Fruit fly (Drosophila melanogaster) whole organism, larva: ENCODE measurements around the gene Spn28Db.

ENCODE experiments used
- noc ChIP-seq: fragments of 200-800 bp; sonication (Bioruptor generic); optimal IDR thresholded peaks from 3 replicates; lab custom pipeline; 2019; ENCODE audit warnings: missing biosample characterization, mild to moderate bottlenecking, missing genetic modification characterization, moderate library complexity

Spn28Db gene

DNA sequence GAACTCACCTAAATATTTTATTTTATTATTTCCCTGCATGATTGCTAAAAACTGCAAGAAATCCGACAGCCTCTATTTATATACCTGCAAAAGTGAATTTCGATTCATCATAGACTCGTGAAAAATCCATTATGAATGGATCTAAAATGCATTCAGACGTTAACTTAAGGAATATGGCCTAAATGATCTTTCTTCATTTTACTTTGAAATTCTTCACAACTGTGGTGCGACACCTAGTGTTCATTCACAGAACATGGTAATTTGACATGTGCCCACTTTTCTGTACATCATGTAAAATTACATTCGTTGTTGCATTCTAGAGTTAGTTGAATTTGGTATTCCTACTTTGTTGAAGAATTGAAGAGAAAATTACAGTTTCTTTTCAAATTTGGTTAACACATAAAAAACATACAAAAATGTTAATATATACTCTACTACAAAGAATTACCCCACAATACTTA is at the start of gene Spn28Db:
Spn28Db (minus strand) TSS at position 51 of the 461 bp plus-strand sequence.
- TF ChIP-seq noc (tag; lab: Kevin White, UChicago): no peak

DNA sequence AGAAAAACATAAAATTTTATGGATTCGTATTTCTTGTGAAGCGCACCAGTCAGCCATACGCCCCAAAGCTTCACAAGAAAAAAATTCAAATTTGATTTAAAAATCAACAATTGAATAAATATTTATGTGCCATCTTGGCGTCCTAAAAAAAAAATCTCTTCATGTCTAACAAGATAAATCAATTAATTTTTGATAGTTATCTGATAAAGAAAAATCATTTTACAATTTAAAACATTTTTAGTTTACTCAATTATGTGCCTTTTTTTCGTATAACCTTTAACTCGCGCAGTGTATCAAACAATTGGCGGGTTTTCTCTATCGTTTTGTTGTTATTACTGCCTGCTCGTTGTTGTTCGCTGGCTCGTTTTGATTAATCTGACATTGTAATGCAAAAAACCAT is 48.0 kb upstream of the Spn28Db start:
- TF ChIP-seq noc (tag; lab: Kevin White, UChicago): no peak

DNA sequence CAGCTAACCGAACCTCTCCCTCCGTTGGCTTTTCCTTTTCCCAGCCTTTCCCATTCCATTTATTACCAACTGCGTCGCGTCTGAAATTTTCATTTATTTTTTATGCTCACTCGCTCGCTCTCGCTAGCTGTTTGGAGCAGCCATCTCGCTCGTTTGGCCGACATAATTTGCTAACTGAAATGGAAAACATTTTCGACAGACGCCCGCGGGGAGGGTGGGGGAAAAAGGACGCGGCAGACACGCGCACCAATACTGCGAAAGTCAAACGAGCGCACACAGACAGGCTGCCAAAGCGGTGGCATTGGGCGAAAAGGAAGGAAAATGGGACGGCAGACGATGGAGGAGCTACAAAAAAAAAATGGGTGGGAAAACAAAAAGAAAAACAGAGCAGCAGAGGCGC is 45.9 kb upstream of the Spn28Db start:
- TF ChIP-seq noc (tag; lab: Kevin White, UChicago): no peak

DNA sequence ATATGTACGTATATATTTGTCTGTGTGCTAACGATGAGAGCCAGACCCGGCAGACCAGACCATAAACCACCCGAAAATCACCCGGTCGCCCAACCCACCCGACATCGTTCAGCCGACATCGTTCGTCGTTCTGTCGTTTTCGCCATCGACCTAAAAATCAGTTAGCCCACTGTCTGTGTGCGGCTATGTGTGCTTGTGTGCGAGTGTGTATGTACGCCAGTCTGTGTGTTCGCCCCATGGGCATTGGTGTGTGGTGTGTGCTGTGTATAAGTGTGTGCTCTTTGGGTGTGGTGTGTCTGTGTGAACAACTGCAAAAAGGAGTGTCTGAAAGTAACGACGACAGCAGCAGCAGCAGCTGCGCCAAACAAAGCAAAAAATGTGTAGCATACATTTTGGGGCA is 42.7 kb upstream of the Spn28Db start:
- no peak for TF ChIP-seq noc (tag; lab: Kevin White, UChicago)

DNA sequence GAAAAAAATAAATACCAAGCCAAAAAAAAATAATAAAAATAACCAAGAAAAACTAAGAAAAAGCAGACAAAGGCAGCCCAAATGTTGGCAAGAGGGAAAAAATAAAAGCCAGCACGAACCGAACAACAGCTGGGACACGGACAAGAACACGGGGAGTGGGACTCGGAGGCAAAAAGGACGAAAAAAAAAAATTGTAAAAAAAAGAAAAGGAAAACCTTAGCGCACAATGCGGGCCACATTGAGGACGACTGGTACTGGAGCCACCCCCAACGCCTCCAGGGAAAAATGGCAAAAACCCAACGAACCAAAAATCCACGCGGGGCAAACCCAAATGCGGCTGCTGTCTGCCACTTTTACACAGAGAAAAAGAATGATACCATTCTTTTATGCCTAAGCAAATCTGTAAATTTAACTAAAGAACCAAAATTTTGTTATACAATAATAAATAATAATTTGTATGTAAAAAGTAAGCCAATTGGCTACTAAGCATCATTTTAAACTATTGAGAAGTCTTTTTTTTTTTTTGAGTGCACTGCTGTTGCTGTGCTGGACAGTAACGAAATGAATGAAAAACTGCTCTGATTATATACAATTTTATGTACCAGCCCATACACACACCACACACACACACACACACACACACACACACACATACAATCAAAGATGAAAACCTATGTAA is 41.7 kb upstream of the Spn28Db start:
- TF ChIP-seq noc (tag; lab: Kevin White, UChicago): peak; percentile 9

DNA sequence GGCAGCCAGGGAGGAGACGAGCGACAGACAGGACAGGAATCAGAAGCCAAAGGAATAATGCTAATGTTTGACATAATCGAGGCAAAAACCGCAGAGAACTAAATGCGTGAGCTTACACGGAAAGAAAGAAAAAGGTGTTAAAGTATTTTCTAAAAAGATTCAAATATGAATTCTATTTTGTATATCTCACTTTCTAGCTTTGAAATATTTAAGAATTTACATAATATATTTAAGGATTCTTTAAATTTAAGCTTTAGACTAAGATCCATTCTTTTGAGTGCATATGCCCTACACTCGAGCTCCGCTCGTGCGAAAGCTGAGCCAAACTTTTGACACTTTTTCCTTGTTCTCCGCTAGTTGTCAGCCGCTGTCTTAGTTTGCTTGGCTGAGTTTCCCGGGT is 40.7 kb upstream of the Spn28Db start:
- no peak for TF ChIP-seq noc (tag; lab: Kevin White, UChicago)

DNA sequence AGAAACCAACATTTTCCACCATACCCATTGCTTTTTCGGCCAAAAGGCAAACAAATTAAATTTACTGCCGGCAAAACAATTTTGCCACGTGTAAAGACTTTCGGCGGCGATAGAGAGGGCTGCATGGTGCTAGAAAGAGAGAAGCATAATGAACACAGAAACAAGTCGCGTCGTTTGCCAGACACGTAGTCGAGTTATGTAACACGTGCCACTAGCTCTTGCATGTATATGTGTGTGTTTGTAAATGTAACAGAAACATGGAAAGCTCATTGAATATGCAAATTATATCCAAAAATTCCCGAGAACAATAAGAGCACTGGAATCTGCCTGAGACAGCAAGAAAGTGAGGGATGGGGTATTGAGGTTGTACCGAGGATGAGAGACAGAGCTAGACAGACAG is 40.2 kb upstream of the Spn28Db start:
- TF ChIP-seq noc (tag; lab: Kevin White, UChicago): no peak

DNA sequence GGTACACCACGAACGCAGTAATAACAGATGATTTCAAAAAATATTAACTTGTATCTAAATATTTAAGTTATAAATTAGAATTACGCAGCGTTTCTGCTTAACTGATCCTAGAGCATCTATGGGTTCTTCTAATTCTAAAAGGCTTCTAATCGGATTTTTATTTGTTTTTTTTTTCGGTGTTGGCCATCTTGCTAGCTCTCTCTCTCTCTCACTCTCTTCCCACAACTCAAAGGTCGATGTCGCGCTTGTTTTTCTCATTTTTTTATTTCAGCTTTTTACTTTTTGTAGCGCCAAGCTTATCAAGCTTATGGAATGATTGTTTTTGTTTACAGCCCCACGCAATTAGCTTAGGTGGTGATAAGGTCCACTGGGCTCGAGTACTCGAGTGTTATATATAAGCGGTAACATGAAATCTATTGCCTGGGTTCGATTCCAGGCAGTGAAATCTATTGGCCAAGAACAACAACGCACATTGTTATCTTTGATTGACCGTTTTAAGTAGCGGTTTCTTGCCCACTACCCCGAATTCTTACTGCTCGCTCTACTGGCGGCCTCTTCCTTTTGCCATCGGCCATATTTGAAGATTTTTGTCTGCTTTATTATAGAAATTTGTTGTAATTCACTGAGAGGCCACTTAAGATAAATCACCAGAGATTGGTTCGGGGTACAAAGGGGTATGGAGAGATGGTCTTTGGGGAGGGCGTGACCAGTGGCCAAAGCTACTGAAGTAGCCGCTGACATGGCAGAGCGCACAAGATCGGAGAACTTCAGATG is 36.0 kb upstream of the Spn28Db start:
- TF ChIP-seq noc (tag; lab: Kevin White, UChicago): peak; percentile 68

DNA sequence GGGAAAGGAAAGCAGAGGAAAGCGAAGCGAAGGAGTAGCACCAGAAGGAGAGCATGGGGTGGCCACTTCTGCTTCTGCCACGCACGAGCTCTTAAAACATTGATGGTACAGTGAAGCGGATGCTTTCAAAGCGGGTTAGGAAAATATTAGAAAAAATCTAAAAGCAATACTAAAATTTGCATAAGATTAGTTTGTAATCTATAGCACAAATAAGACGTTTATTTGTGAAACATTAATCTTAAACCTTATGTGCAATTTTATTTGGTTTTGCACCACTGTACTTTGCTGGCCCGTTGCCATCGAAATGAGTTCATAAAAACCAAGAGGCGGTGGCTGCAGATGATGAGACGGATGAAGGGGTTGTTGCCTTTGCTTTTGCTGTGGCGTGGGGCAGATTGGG is 34.9 kb upstream of the Spn28Db start:
- TF ChIP-seq noc (tag; lab: Kevin White, UChicago): peak; percentile 61

DNA sequence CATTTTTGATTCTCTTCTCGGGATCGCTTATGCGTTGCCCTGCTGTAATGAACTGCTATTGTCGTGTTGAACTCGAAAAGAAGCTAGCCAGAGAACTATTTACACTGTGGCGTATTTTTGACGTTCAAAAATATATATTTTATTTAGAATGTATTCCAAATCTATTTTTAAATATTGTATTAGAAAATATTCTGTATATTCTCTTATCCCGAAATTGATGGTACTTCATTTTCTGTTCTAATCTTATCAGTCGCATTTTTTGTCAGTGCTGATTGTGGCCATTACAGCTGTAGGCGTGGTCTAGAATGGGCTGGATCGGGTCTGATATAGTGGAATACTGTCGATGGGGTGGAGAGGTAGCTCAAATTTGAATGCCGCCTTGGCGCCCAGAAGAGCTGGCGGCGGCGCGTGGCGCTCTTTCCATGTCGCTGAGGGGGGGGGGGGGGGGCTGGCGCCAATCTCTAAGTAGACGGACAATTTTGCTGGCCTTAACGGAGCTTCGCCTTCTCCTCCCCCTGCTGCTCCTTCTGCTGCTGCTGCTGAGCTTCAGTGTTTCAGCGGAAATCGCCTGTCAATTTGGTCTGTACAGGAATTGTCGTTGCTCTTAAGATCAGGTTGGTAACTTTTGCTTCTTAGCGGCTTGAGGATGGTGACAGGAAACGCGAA is 33.3 kb upstream of the Spn28Db start:
- TF ChIP-seq noc (tag; lab: Kevin White, UChicago): no peak

DNA sequence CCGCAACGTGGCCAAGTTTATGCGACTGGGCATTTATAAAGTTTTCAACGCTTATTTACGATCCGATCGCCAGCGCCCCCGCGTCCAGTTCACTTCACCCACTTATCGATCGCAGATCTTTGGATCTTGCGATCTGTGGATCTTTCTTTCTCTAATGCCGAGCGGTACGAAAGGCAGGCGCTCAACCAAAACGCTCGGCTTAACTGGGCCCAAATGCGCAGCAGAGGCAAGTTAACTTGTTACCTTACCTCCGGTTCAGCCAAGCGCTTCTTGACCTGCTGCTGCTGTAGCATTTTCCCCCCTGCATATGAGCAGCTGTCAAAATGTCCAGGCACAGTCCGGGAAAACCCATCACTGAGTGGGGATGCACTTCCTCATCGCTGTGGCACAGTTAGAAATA is 31.6 kb upstream of the Spn28Db start:
- no peak for TF ChIP-seq noc (tag; lab: Kevin White, UChicago)

DNA sequence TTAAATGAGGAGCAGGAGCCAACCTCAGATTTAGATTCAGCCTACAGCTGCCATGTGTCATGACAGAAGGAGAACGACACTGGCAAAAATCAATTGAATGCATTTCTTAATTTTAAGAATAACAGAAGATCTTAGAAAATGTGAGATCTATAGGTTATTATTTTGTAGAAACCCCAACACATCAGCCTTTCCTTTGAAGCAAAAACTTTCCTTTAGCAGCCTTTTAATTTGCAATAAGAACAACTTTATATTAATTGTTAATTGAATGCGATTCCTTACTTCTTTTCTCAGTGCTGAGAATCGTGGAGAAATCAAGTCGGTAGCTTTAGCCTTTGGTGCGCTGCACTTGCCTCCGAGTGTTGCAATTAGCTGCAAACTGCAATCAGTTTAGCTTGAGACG is 30.1 kb upstream of the Spn28Db start:
- no peak for TF ChIP-seq noc (tag; lab: Kevin White, UChicago)

DNA sequence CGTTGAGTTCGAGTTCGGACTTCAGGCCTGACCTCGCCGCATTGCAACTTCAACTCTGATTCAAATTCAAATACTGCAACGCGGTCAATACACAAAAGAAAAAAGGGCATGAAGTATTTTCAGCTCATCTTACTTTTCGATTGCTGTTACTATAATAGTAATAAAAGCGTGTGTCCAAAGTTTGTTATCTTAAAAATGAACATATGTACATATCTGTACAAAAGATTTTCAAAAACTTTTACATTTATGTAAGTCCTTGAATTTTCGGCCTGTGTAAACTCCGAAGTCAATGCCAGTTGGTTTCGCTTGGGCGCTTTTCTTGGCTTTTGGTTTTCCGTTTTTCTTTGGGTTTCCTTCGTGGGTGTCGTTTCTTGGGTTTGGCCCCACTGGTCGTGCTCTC is 28.3 kb upstream of the Spn28Db start:
- no peak for TF ChIP-seq noc (tag; lab: Kevin White, UChicago)

DNA sequence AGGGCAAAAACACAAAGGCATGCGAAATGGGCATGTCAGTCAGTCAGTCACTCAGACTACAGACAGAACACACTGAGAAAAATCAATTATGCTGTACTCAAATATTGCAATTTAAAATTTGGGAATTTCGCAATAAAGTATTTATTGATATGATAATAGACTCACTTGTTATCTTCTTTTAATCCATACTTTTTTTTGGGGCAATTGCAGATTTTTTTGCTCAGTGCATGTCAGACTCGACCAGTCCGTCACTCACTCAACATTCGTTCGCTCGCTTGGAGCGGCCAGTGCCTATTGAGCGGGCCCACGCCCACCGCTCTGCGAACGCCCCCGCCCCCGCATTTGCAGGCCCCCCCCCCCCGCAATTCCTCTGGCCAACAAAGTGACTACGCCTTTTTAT is 25.9 kb upstream of the Spn28Db start:
- TF ChIP-seq noc (tag; lab: Kevin White, UChicago): peak; percentile 41

DNA sequence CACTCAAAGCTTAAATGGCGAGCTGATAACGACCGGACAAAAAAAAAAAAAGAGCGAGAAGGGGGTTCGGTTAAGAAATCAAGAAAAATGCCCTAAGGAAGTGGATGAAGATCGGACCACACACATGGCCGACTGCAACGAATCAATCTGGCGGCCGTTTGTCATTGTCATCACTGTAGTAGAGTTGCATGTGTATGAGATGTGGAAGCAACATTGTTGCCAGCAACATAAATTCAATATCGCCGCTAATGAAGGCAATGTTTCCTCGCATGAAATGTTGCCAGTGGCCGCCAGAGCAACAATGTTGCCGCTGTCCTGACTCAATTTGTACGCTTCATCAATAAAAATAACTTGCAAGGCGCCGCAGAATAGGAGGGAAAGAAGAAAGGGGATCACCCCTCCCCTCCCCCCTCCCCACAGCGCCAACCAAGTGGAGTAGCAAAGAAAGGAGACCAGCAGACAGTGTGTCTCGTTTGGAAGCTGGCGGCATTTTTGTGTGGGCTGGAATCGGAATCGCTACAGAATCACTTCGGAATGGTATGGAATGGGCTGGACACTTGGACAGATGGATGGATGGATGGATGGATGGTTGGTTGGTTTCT is 24.5 kb upstream of the Spn28Db start:
- no peak for TF ChIP-seq noc (tag; lab: Kevin White, UChicago)

DNA sequence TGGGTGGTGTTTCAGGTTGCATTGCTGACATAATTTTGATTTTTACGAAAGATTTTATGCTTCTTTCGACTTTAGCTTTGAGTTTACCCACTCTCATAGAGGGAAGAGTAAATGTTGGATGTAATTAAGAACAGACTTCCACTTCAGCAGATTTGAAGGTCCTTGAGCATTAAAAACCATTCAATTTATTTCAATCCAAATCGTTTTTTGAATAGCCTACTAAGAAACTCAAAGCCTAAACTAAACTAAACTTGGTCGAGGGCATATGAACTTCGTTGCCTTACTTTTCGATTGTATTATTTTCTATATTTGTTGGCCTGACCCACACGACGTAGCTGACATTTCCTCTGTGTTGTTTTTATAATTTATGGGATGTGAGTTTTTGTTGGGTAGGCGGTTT is 22.4 kb upstream of the Spn28Db start:
- TF ChIP-seq noc (tag; lab: Kevin White, UChicago): no peak
